Fruit fly (Drosophila melanogaster): ENCODE data around the gene ppk10.

ppk10 gene

dm6 chr2L:10413251-10414127 lies 38.7 kb downstream of the ppk10 start, which contains the start of the genes CG5355 and Klp31E (continued):
- TF ChIP-seq CG18476 (GFP tag; optimal IDR thresholded peaks at IDR 0.05) (peak; percentile 33), rib (GFP tag; IDR thresholded peaks at IDR 0.05) (peak; percentile 40; the same call in 1 of the 2 replicates), CrebB (tag; optimal IDR thresholded peaks at IDR 0.05) (no peak), zfh2 (GFP tag; optimal IDR thresholded peaks at IDR 0.05) (peak; percentile 56), CG6854 (GFP tag; optimal IDR thresholded peaks at IDR 0.05) (no peak), CG8290 (GFP tag; optimal IDR thresholded peaks at IDR 0.05) (peak; percentile 24), CG8290 (tag; optimal IDR thresholded peaks at IDR 0.05) (no peak), CG6654 (GFP tag; optimal IDR thresholded peaks at IDR 0.05) (peak; percentile 42), zen (tag; optimal IDR thresholded peaks at IDR 0.05) (peak; percentile 71), trem (tag; optimal IDR thresholded peaks at IDR 0.05) (peak; percentile 39), CG9437 (GFP tag; optimal IDR thresholded peaks at IDR 0.05) (peak; percentile 78), nau (GFP tag; optimal IDR thresholded peaks at IDR 0.05) (no peak), CG3281 (GFP tag; optimal IDR thresholded peaks at IDR 0.05) (peak; percentile 64), CG17829 (tag; optimal IDR thresholded peaks at IDR 0.05) (peak; percentile 84), usp (GFP tag; optimal IDR thresholded peaks at IDR 0.05) (no peak), lilli (GFP tag; optimal IDR thresholded peaks at IDR 0.05) (peak; percentile 74), org-1 (GFP tag; optimal IDR thresholded peaks at IDR 0.05) (no peak), CG34224 (GFP tag; IDR thresholded peaks at IDR 0.05; ENCODE audit: partially characterized antibody) (peak; percentile 71), Adf1 (GFP tag; IDR thresholded peaks at IDR 0.05) (no peak), CG10979 (tag; optimal IDR thresholded peaks at IDR 0.05) (peak; percentile 72), seq (GFP tag; IDR thresholded peaks at IDR 0.05) (0 out of 2 replicates have a peak, but pooled peaks have one; percentile 8), jumu (GFP tag; optimal IDR thresholded peaks at IDR 0.05) (peak; percentile 57), CG9932 (GFP tag; IDR thresholded peaks at IDR 0.05) (peak; percentile 60), CG2202 (tag; optimal IDR thresholded peaks at IDR 0.05) (peak; percentile 12), bowl (GFP tag; IDR thresholded peaks at IDR 0.05) (no peak), wek (GFP tag; optimal IDR thresholded peaks at IDR 0.05) (peak; percentile 89), Lhr (GFP tag; optimal IDR thresholded peaks at IDR 0.05) (peak; percentile 19), pan (optimal IDR thresholded peaks at IDR 0.05) (no peak), pan (GFP tag; optimal IDR thresholded peaks at IDR 0.05 in 1 of 2, IDR thresholded peaks at IDR 0.05 in 1 of 2) (peak in 1 of 2 experiments; percentile 63), corto (GFP tag; optimal IDR thresholded peaks at IDR 0.05) (no peak), CG1233 (GFP tag; optimal IDR thresholded peaks at IDR 0.05) (peak; percentile 62), Dref (GFP tag; IDR thresholded peaks at IDR 0.05) (peak; percentile 65), tin (GFP tag; optimal IDR thresholded peaks at IDR 0.05) (peak; percentile 57), nerfin-2 (GFP tag; IDR thresholded peaks at IDR 0.05; ENCODE audit: partially characterized antibody) (no peak), Hr78 (GFP tag; optimal IDR thresholded peaks at IDR 0.05) (no peak), CG10274 (GFP tag; optimal IDR thresholded peaks at IDR 0.05) (peak; percentile 1), tx (GFP tag; optimal IDR thresholded peaks at IDR 0.05) (peak; percentile 13), CG7745 (tag; optimal IDR thresholded peaks at IDR 0.05) (no peak), Scr (GFP tag; IDR thresholded peaks at IDR 0.05; ENCODE audit: partially characterized antibody) (peak; percentile 81), lbe (GFP tag; optimal IDR thresholded peaks at IDR 0.05) (no peak), CG6175 (GFP tag; IDR thresholded peaks at IDR 0.05) (no peak), Sin3A (optimal IDR thresholded peaks at IDR 0.05) (no peak), Dip3 (GFP tag; optimal IDR thresholded peaks at IDR 0.05) (peak; percentile 46), CG30431 (GFP tag; optimal IDR thresholded peaks at IDR 0.05) (peak; percentile 26), CG3163 (GFP tag; optimal IDR thresholded peaks at IDR 0.05) (peak; percentile 31), phol (tag; optimal IDR thresholded peaks at IDR 0.05) (peak; percentile 83), CG30020 (tag; optimal IDR thresholded peaks at IDR 0.05) (peak; percentile 95), CG7839 (tag; optimal IDR thresholded peaks at IDR 0.05) (peak; percentile 74), CG15479 (GFP tag; optimal IDR thresholded peaks at IDR 0.05) (no peak)

All from whole organism, embryonic.